Fruit fly (Drosophila melanogaster) whole organism, embryonic: ENCODE data around the gene TotZ.

ENCODE experiments used
- B-H2 ChIP-seq: fragments of 200-800 bp; sonication (Bioruptor generic); optimal IDR thresholded peaks from 2 replicates; lab custom pipeline; 2018; ENCODE audit warnings: missing biosample characterization, mild to moderate bottlenecking, missing genetic modification characterization
- CG10565 ChIP-seq: fragments of 200-800 bp; sonication (Bioruptor generic); optimal IDR thresholded peaks from 3 replicates; lab custom pipeline; 2016; ENCODE audit warnings: missing biosample characterization, mild to moderate bottlenecking, missing genetic modification characterization
- CG12769 ChIP-seq: fragments of 200-800 bp; sonication (Bioruptor generic); optimal IDR thresholded peaks from 2 replicates; lab custom pipeline; 2019; ENCODE audit warnings: missing biosample characterization, mild to moderate bottlenecking, missing genetic modification characterization, moderate library complexity
- CG13296 ChIP-seq: fragments of 200-800 bp; sonication (Bioruptor generic); optimal IDR thresholded peaks from 3 replicates; lab custom pipeline; 2018; ENCODE audit warnings: missing biosample characterization, mild to moderate bottlenecking, missing genetic modification characterization
- CG15269 ChIP-seq: fragments of 200-800 bp; sonication (Bioruptor generic); optimal IDR thresholded peaks from 2 replicates; lab custom pipeline; 2018; ENCODE audit warnings: missing biosample characterization, mild to moderate bottlenecking, missing genetic modification characterization, moderate library complexity
- CG15696 ChIP-seq: fragments of 200-800 bp; sonication (Bioruptor generic); optimal IDR thresholded peaks from 2 replicates; lab custom pipeline; 2019; ENCODE audit warnings: missing biosample characterization, mild to moderate bottlenecking, missing genetic modification characterization, moderate library complexity
- CG16779 ChIP-seq: fragments of 200-800 bp; sonication (Bioruptor generic); IDR thresholded peaks from 2 replicates; pipeline ENCODE4 v1.3.6; 2022; ENCODE audit warnings: missing biosample characterization, missing genetic modification characterization
- CG2120 ChIP-seq: fragments of 200-800 bp; sonication (Bioruptor generic); optimal IDR thresholded peaks from 3 replicates; lab custom pipeline; 2016; ENCODE audit warnings: missing biosample characterization, missing genetic modification characterization
- CG3065 ChIP-seq: fragments of 200-800 bp; sonication (Bioruptor generic); optimal IDR thresholded peaks from 2 replicates; lab custom pipeline; 2016; ENCODE audit warnings: missing biosample characterization, missing genetic modification characterization
- CG33213 ChIP-seq: fragments of 200-800 bp; sonication (Bioruptor generic); optimal IDR thresholded peaks from 3 replicates; lab custom pipeline; 2016; ENCODE audit warnings: missing biosample characterization, missing genetic modification characterization
- CG34422 ChIP-seq: fragments of 200-800 bp; sonication (Bioruptor generic); IDR thresholded peaks from 3 replicates; pipeline ENCODE4 v1.3.6; 2022; ENCODE audit warnings: missing biosample characterization, missing genetic modification characterization
- CG4404 ChIP-seq: fragments of 200-800 bp; sonication (Bioruptor generic); IDR thresholded peaks from 2 replicates; pipeline ENCODE4 v1.3.6; 2022; ENCODE audit warnings: missing biosample characterization, missing genetic modification characterization
- CG8281 ChIP-seq: fragments of 200-800 bp; sonication (Bioruptor generic); optimal IDR thresholded peaks from 2 replicates; lab custom pipeline; 2018; ENCODE audit warnings: missing biosample characterization, mild to moderate bottlenecking, missing genetic modification characterization, moderate library complexity
- CG8478 ChIP-seq: fragments of >200 bp; optimal IDR thresholded peaks from 2 replicates; lab custom pipeline; 2018
- Dbx ChIP-seq: fragments of 200-800 bp; sonication (Bioruptor generic); IDR thresholded peaks from 3 replicates; pipeline ENCODE4 v1.3.6; 2022; ENCODE audit warnings: missing biosample characterization, missing genetic modification characterization
- Deaf1 ChIP-seq: fragments of 200-800 bp; optimal IDR thresholded peaks from 3 replicates; lab custom pipeline; 2019; ENCODE audit warnings: missing biosample characterization, mild to moderate bottlenecking, missing genetic modification characterization, moderate library complexity
- HHEX ChIP-seq: fragments of 200-800 bp; sonication (Bioruptor generic); optimal IDR thresholded peaks from 3 replicates; lab custom pipeline; 2017; ENCODE audit warnings: missing biosample characterization, mild to moderate bottlenecking, missing genetic modification characterization, missing genetic modification reagents
- Hsf ChIP-seq: fragments of 200-800 bp; sonication (Bioruptor generic); optimal IDR thresholded peaks from 3 replicates; lab custom pipeline; 2016; ENCODE audit warnings: missing biosample characterization, missing genetic modification characterization
- Max ChIP-seq: fragments of 200-800 bp; sonication (Bioruptor generic); optimal IDR thresholded peaks from 2 replicates; lab custom pipeline; 2016; ENCODE audit warnings: missing biosample characterization, mild to moderate bottlenecking, missing genetic modification characterization
- Mes4 ChIP-seq: fragments of 200-800 bp; sonication (Bioruptor generic); optimal IDR thresholded peaks from 2 replicates; lab custom pipeline; 2016; ENCODE audit warnings: missing biosample characterization, missing genetic modification characterization
- NFAT ChIP-seq: fragments of 200-800 bp; sonication (Bioruptor generic); IDR thresholded peaks from 2 replicates; pipeline ENCODE4 v1.3.6; 2022; ENCODE audit warnings: missing biosample characterization, missing genetic modification characterization
- NK7.1 ChIP-seq: fragments of 200-800 bp; sonication (Bioruptor generic); optimal IDR thresholded peaks from 3 replicates; lab custom pipeline; 2016; ENCODE audit warnings: missing biosample characterization, missing genetic modification characterization
- Pdp1 ChIP-seq, 2 experiments: fragments of 200-800 bp; sonication (Bioruptor generic); optimal IDR thresholded peaks; 3 replicates each; lab custom pipeline; 2016; ENCODE audit warnings: missing biosample characterization in 2 of 2, missing genetic modification characterization in 2 of 2, mild to moderate bottlenecking in 1 of 2, moderate library complexity in 1 of 2
- Poxn ChIP-seq: fragments of 200-800 bp; sonication (Bioruptor generic); IDR thresholded peaks from 2 replicates; pipeline ENCODE4 v1.3.6; 2022; ENCODE audit warnings: missing biosample characterization, missing genetic modification characterization
- abd-A ChIP-seq: fragments of 200-800 bp; sonication (Bioruptor generic); optimal IDR thresholded peaks from 3 replicates; lab custom pipeline; 2019; ENCODE audit warnings: missing biosample characterization, mild to moderate bottlenecking, missing genetic modification characterization, moderate library complexity
- ac ChIP-seq: fragments of 200-800 bp; sonication (Bioruptor generic); optimal IDR thresholded peaks from 3 replicates; lab custom pipeline; 2017; ENCODE audit warnings: missing biosample characterization, mild to moderate bottlenecking, missing genetic modification characterization
- bowl ChIP-seq: fragments of 200-800 bp; sonication (Bioruptor generic); IDR thresholded peaks from 2 replicates; pipeline ENCODE4 v1.3.6; 2022; ENCODE audit warnings: missing biosample characterization, missing genetic modification characterization
- caup ChIP-seq: fragments of 200-800 bp; sonication (Bioruptor generic); optimal IDR thresholded peaks from 3 replicates; lab custom pipeline; 2017; ENCODE audit warnings: missing biosample characterization, mild to moderate bottlenecking, missing genetic modification characterization, moderate library complexity; ENCODE audit not compliant: severe bottlenecking
- cg ChIP-seq: fragments of 200-800 bp; sonication (Bioruptor generic); optimal IDR thresholded peaks from 3 replicates; lab custom pipeline; 2019; ENCODE audit warnings: missing biosample characterization, mild to moderate bottlenecking, missing genetic modification characterization, moderate library complexity
- chinmo ChIP-seq: fragments of 200-800 bp; sonication (Bioruptor generic); IDR thresholded peaks from 4 replicates; pipeline ENCODE4 v1.3.6; 2022; ENCODE audit warnings: missing biosample characterization, missing genetic modification characterization; ENCODE audit not compliant: partially characterized antibody
- cwo ChIP-seq: fragments of 200-800 bp; sonication (Bioruptor generic); optimal IDR thresholded peaks from 3 replicates; lab custom pipeline; 2017; ENCODE audit warnings: missing biosample characterization, missing genetic modification characterization, mild to moderate bottlenecking, moderate library complexity, missing genetic modification reagents
- dan ChIP-seq: fragments of 200-800 bp; sonication (Bioruptor generic); IDR thresholded peaks from 2 replicates; pipeline ENCODE4 v1.3.6; 2022; ENCODE audit warnings: missing biosample characterization, missing genetic modification characterization
- esg ChIP-seq: fragments of 200-800 bp; sonication (Bioruptor generic); conservative IDR thresholded peaks from 2 replicates; pipeline ENCODE4 v1.3.6; 2022; ENCODE audit warnings: missing biosample characterization, missing genetic modification characterization
- exex ChIP-seq: fragments of 200-800 bp; sonication (Bioruptor generic); optimal IDR thresholded peaks from 4 replicates; lab custom pipeline; 2018; ENCODE audit warnings: missing biosample characterization, mild to moderate bottlenecking, missing genetic modification characterization, moderate library complexity
- gce ChIP-seq: fragments of 200-800 bp; sonication (Bioruptor generic); IDR thresholded peaks from 3 replicates; pipeline ENCODE4 v1.3.6; 2022; ENCODE audit warnings: missing biosample characterization, missing genetic modification characterization
- gfzf ChIP-seq: fragments of 200-800 bp; sonication (Bioruptor generic); optimal IDR thresholded peaks from 2 replicates; lab custom pipeline; 2016; ENCODE audit warnings: missing biosample characterization, mild to moderate bottlenecking, missing genetic modification characterization, moderate library complexity
- grau ChIP-seq: fragments of 200-800 bp; optimal IDR thresholded peaks from 3 replicates; lab custom pipeline; 2019; ENCODE audit warnings: missing biosample characterization, mild to moderate bottlenecking, missing genetic modification characterization, moderate library complexity
- gro ChIP-seq: fragments of 200-800 bp; sonication (Bioruptor generic); optimal IDR thresholded peaks from 2 replicates; lab custom pipeline; 2016; ENCODE audit warnings: missing biosample characterization, missing genetic modification characterization
- gt ChIP-seq: fragments of 200-800 bp; sonication (Bioruptor generic); IDR thresholded peaks from 2 replicates; pipeline ENCODE4 v1.3.6; 2022; ENCODE audit warnings: missing biosample characterization, missing genetic modification characterization
- hb ChIP-seq: fragments of 200-800 bp; sonication (Bioruptor generic); IDR thresholded peaks from 3 replicates; pipeline ENCODE4 v1.3.6; 2022; ENCODE audit warnings: missing biosample characterization, missing genetic modification characterization; ENCODE audit not compliant: partially characterized antibody
- her ChIP-seq: fragments of 200-800 bp; sonication (Bioruptor generic); optimal IDR thresholded peaks from 2 replicates; lab custom pipeline; 2016; ENCODE audit warnings: missing biosample characterization, missing genetic modification characterization
- lab ChIP-seq: fragments of 200-800 bp; sonication (Bioruptor generic); optimal IDR thresholded peaks from 3 replicates; lab custom pipeline; 2017; ENCODE audit warnings: missing biosample characterization, missing genetic modification characterization, mild to moderate bottlenecking, moderate library complexity, missing genetic modification reagents
- sc ChIP-seq, 3 experiments: fragments of >200 bp in 2 of 3; fragments of 200-800 bp in 1 of 3; sonication (Bioruptor generic) in 1 of 3; optimal IDR thresholded peaks; 2 replicates in 2 of 3; 3 replicates in 1 of 3; lab custom pipeline; 2017; ENCODE audit warnings: mild to moderate bottlenecking in 1 of 3, missing biosample characterization in 1 of 3, missing genetic modification characterization in 1 of 3, missing genetic modification reagents in 1 of 3
- sd ChIP-seq: fragments of 200-800 bp; sonication (Bioruptor generic); optimal IDR thresholded peaks from 3 replicates; lab custom pipeline; 2018; ENCODE audit warnings: missing biosample characterization, mild to moderate bottlenecking, missing genetic modification characterization, moderate library complexity
- sna ChIP-seq: fragments of 200-800 bp; sonication (Bioruptor generic); IDR thresholded peaks from 2 replicates; pipeline ENCODE4 v1.3.6; 2022; ENCODE audit warnings: missing biosample characterization, missing genetic modification characterization; ENCODE audit not compliant: partially characterized antibody
- so ChIP-seq: fragments of 200-800 bp; sonication (Bioruptor generic); IDR thresholded peaks from 3 replicates; pipeline ENCODE4 v1.3.6; 2022; ENCODE audit warnings: missing biosample characterization, missing genetic modification characterization
- sr ChIP-seq: fragments of 200-800 bp; sonication (Bioruptor generic); IDR thresholded peaks from 3 replicates; pipeline ENCODE4 v1.3.6; 2022; ENCODE audit warnings: missing biosample characterization, missing genetic modification characterization
- sug ChIP-seq: fragments of 200-800 bp; optimal IDR thresholded peaks from 2 replicates; lab custom pipeline; 2019; ENCODE audit warnings: missing biosample characterization, mild to moderate bottlenecking, missing genetic modification characterization, moderate library complexity
- vnd ChIP-seq: fragments of 200-800 bp; sonication (Bioruptor generic); IDR thresholded peaks from 3 replicates; pipeline ENCODE4 v1.3.6; 2022; ENCODE audit warnings: missing biosample characterization, missing genetic modification characterization; ENCODE audit not compliant: partially characterized antibody
- vvl ChIP-seq: fragments of 200-800 bp; sonication (Bioruptor generic); IDR thresholded peaks from 2 replicates; pipeline ENCODE4 v1.3.6; 2022; ENCODE audit warnings: missing biosample characterization, missing genetic modification characterization

The TotZ gene

DNA sequence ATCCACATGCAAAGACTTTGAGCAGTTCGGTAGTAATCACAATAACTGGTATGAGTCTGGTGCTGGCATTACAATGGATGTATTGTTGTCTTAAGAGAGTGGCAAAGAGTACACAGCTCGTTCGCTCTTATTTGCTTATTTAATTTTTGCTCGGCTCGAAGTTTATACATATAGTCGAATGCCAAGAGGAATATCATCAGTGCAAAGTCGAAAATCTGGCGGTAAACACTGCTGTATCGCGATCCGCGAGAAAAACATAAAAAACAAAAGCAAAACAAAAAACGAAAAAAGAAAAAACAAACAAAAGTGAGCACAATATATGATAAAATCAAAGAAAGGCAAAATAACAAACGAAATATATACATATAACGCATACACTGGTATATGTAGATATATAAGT lies 36.6 kb downstream of the TotZ start, which contains the start of gene hdly (continued):
- TF ChIP-seq dan = no peak
- TF ChIP-seq CG3065 (GFP tag; lab: Kevin White, UChicago) = no peak
- TF ChIP-seq caup = peak; percentile 42
- no peak for TF ChIP-seq CG16779 (GFP tag; lab: Robert Waterston, UW)
- TF ChIP-seq bowl (GFP tag; lab: Robert Waterston, UW) = 0 out of 2 replicates have a peak, but pooled peaks have one; percentile 14
- TF ChIP-seq CG15696 (tag; lab: Kevin White, UChicago) = no peak
- TF ChIP-seq sc (optimal IDR thresholded peaks at IDR 0.05; lab: Kevin White, UChicago) = no peak
- TF ChIP-seq sc (GFP tag; optimal IDR thresholded peaks at IDR 0.05; lab: Kevin White, UChicago) = no peak
- TF ChIP-seq Mes4 = no peak
- peak; percentile 55; the same call in 1 of the 3 replicates for TF ChIP-seq so (GFP tag; lab: Robert Waterston, UW)
- no peak for TF ChIP-seq vnd (GFP tag; lab: Robert Waterston, UW)
- TF ChIP-seq Hsf = no peak
- TF ChIP-seq CG33213 (GFP tag; lab: Kevin White, UChicago) = no peak
- TF ChIP-seq NK7.1 (GFP tag; lab: Kevin White, UChicago) = peak; percentile 20
- TF ChIP-seq CG8281 (tag; lab: Kevin White, UChicago) = no peak
- TF ChIP-seq CG34422 (GFP tag; lab: Robert Waterston, UW) = no peak; the same call in 2 of the 3 replicates
- no peak for TF ChIP-seq CG4404 (GFP tag; lab: Robert Waterston, UW)
- TF ChIP-seq grau = no peak
- no peak for TF ChIP-seq cg (GFP tag; lab: Kevin White, UChicago)
- TF ChIP-seq Max = no peak
- TF ChIP-seq Dbx (GFP tag; lab: Robert Waterston, UW) = 0 out of 3 replicates have a peak, but pooled peaks have one; percentile 11
- 0 out of 3 replicates have a peak, but pooled peaks have one; percentile 8 for TF ChIP-seq gce
- TF ChIP-seq Pdp1 (GFP tag; optimal IDR thresholded peaks at IDR 0.05; lab: Kevin White, UChicago) = no peak
- no peak for TF ChIP-seq sr
- TF ChIP-seq esg (GFP tag; lab: Robert Waterston, UW) = no peak
- TF ChIP-seq lab (GFP tag; lab: Kevin White, UChicago) = peak; percentile 62
- TF ChIP-seq her (GFP tag; lab: Kevin White, UChicago) = no peak
- TF ChIP-seq Poxn (GFP tag; lab: Robert Waterston, UW) = no peak
- TF ChIP-seq ac (GFP tag; lab: Kevin White, UChicago) = no peak
- no peak for TF ChIP-seq CG10565 (GFP tag; lab: Kevin White, UChicago)
- TF ChIP-seq CG8478 (lab: Kevin White, UChicago) = no peak
- no peak for TF ChIP-seq gfzf (GFP tag; lab: Kevin White, UChicago)

- TF ChIP-seq hb = no peak
- TF ChIP-seq gro (GFP tag; lab: Kevin White, UChicago) = peak; percentile 12
- TF ChIP-seq NFAT = no peak
- TF ChIP-seq sna (GFP tag; lab: Robert Waterston, UW) = 0 out of 2 replicates have a peak, but pooled peaks have one; percentile 12
- 0 out of 2 replicates have a peak, but pooled peaks have one; percentile 26 for TF ChIP-seq vvl (GFP tag; lab: Robert Waterston, UW)
- TF ChIP-seq chinmo = peak; percentile 80; the same call in 2 of the 4 replicates
- TF ChIP-seq B-H2 (GFP tag; lab: Kevin White, UChicago) = peak; percentile 28
- peak; percentile 0 for TF ChIP-seq HHEX
- peak; percentile 31 for TF ChIP-seq abd-A (tag; lab: Kevin White, UChicago)
- peak; percentile 10 for TF ChIP-seq CG13296 (GFP tag; lab: Kevin White, UChicago)
- peak; percentile 49 for TF ChIP-seq sug
- TF ChIP-seq exex (tag; lab: Kevin White, UChicago) = peak; percentile 6
- no peak for TF ChIP-seq Deaf1
- 0 out of 3 replicates have a peak, but pooled peaks have one; percentile 39 for TF ChIP-seq Dbx (GFP tag; lab: Robert Waterston, UW)
- TF ChIP-seq CG12769 (tag; lab: Kevin White, UChicago) = no peak
- peak; percentile 20 for TF ChIP-seq CG15269 (tag; lab: Kevin White, UChicago)
- peak; percentile 18 for TF ChIP-seq CG2120 (GFP tag; lab: Kevin White, UChicago)
- TF ChIP-seq sd (tag; lab: Kevin White, UChicago) = peak; percentile 69
- peak; percentile 85 for TF ChIP-seq cwo
- no peak for TF ChIP-seq gt
Measured at dm6 chr3R:20915828-20916227, 38.3 kb downstream of the TotZ start.
